Fruit fly (Drosophila melanogaster) whole organism, prepupa: ENCODE measurements around the gene DCTN6-p27.

Source experiments
- CG10631 ChIP-seq: fragments of 200-800 bp; sonication (Bioruptor generic); optimal IDR thresholded peaks from 2 replicates; lab custom pipeline; 2016; ENCODE audit warnings: missing biosample characterization, missing genetic modification characterization
- CG11294 ChIP-seq: fragments of 200-800 bp; sonication (Bioruptor generic); IDR thresholded peaks from 2 replicates; pipeline ENCODE4 v1.3.6; 2022; ENCODE audit warnings: missing biosample characterization, missing genetic modification characterization
- CG16779 ChIP-seq: fragments of 200-800 bp; sonication (Bioruptor generic); optimal IDR thresholded peaks from 3 replicates; lab custom pipeline; 2017; ENCODE audit warnings: missing biosample characterization, mild to moderate bottlenecking, missing genetic modification characterization
- CG8632 ChIP-seq: fragments of 200-800 bp; sonication (Bioruptor generic); optimal IDR thresholded peaks from 3 replicates; lab custom pipeline; 2016; ENCODE audit warnings: missing biosample characterization, missing genetic modification characterization
- Eip75B ChIP-seq: fragments of 200-800 bp; sonication (Bioruptor generic); optimal IDR thresholded peaks from 3 replicates; lab custom pipeline; 2016; ENCODE audit warnings: missing biosample characterization, missing genetic modification characterization
- Hr4 ChIP-seq: fragments of 200-800 bp; sonication (Bioruptor generic); optimal IDR thresholded peaks from 3 replicates; lab custom pipeline; 2016; ENCODE audit warnings: missing biosample characterization, missing genetic modification characterization
- Lpt ChIP-seq: fragments of 200-800 bp; sonication (Bioruptor generic); optimal IDR thresholded peaks from 3 replicates; lab custom pipeline; 2016; ENCODE audit warnings: missing biosample characterization, missing genetic modification characterization
- Met ChIP-seq: fragments of 200-800 bp; sonication (Bioruptor generic); optimal IDR thresholded peaks from 3 replicates; lab custom pipeline; 2016; ENCODE audit warnings: missing biosample characterization, missing genetic modification characterization
- acj6 ChIP-seq: fragments of 200-800 bp; sonication (Bioruptor generic); optimal IDR thresholded peaks from 3 replicates; lab custom pipeline; 2016; ENCODE audit warnings: missing biosample characterization, missing genetic modification characterization
- dac ChIP-seq: fragments of 200-800 bp; sonication (Bioruptor generic); optimal IDR thresholded peaks from 2 replicates; lab custom pipeline; 2017; ENCODE audit warnings: missing biosample characterization, mild to moderate bottlenecking, missing genetic modification characterization
- dsx ChIP-seq: fragments of 200-800 bp; optimal IDR thresholded peaks from 3 replicates; lab custom pipeline; 2019; ENCODE audit warnings: missing biosample characterization, mild to moderate bottlenecking, missing genetic modification characterization, moderate library complexity; ENCODE audit not compliant: poor library complexity, severe bottlenecking
- fd59A ChIP-seq: fragments of 200-800 bp; sonication (Bioruptor generic); optimal IDR thresholded peaks from 2 replicates; lab custom pipeline; 2017; ENCODE audit warnings: missing biosample characterization, mild to moderate bottlenecking, missing genetic modification characterization, missing genetic modification reagents
- vri ChIP-seq: fragments of 200-800 bp; sonication (Bioruptor generic); optimal IDR thresholded peaks from 3 replicates; lab custom pipeline; 2016; ENCODE audit warnings: missing biosample characterization, mild to moderate bottlenecking, missing genetic modification characterization

- TF ChIP-seq vri (GFP tag; lab: Kevin White, UChicago) (no peak), CG8632 (GFP tag; lab: Kevin White, UChicago) (no peak), Eip75B (no peak), acj6 (GFP tag; lab: Kevin White, UChicago) (no peak), Lpt (GFP tag; lab: Kevin White, UChicago) (no peak), dsx (GFP tag; lab: Kevin White, UChicago) (no peak), Hr4 (no peak), CG10631 (GFP tag; lab: Kevin White, UChicago) (no peak), Met (GFP tag; lab: Kevin White, UChicago) (no peak), CG16779 (tag; lab: Kevin White, UChicago) (no peak), CG11294 (no peak), fd59A (GFP tag; lab: Kevin White, UChicago) (no peak), dac (GFP tag; lab: Kevin White, UChicago) (no peak)
Observed at dm6 chr2L:19123472-19124070, 8.6 kb upstream of the DCTN6-p27 start, which contains the start of gene Phb1.
